Fruit fly (Drosophila melanogaster) whole organism, embryonic: ENCODE results near the gene CG18428.

Experiments
- Ada2b ChIP-seq: fragments of 200-800 bp; sonication (Bioruptor generic); IDR thresholded peaks from 2 replicates; pipeline ENCODE4 v1.3.6; 2022; ENCODE audit warnings: missing biosample characterization, missing genetic modification characterization
- Aef1 ChIP-seq: fragments of 200-800 bp; sonication (Bioruptor generic); IDR thresholded peaks from 3 replicates; pipeline ENCODE4 v1.3.6; 2022; ENCODE audit warnings: missing biosample characterization, missing genetic modification characterization
- CG10267 ChIP-seq: fragments of 200-800 bp; sonication (Bioruptor generic); optimal IDR thresholded peaks from 2 replicates; lab custom pipeline; 2018; ENCODE audit warnings: missing biosample characterization, mild to moderate bottlenecking, missing genetic modification characterization, moderate library complexity
- CG10462 ChIP-seq: fragments of 200-800 bp; sonication (Bioruptor generic); optimal IDR thresholded peaks from 2 replicates; lab custom pipeline; 2016; ENCODE audit warnings: missing biosample characterization, missing genetic modification characterization
- CG11398 ChIP-seq: fragments of 200-800 bp; sonication (Bioruptor generic); optimal IDR thresholded peaks from 2 replicates; lab custom pipeline; 2016; ENCODE audit warnings: missing biosample characterization, missing genetic modification characterization
- CG12219 ChIP-seq: fragments of 200-800 bp; sonication (Bioruptor generic); optimal IDR thresholded peaks from 3 replicates; lab custom pipeline; 2018; ENCODE audit warnings: missing biosample characterization, mild to moderate bottlenecking, missing genetic modification characterization
- CG12236 ChIP-seq: fragments of 200-800 bp; sonication (Bioruptor generic); optimal IDR thresholded peaks from 2 replicates; lab custom pipeline; 2016; ENCODE audit warnings: missing biosample characterization, missing genetic modification characterization
- CG18599 ChIP-seq: fragments of 200-800 bp; sonication (Bioruptor generic); optimal IDR thresholded peaks from 3 replicates; lab custom pipeline; 2017; ENCODE audit warnings: missing biosample characterization, missing genetic modification characterization, mild to moderate bottlenecking, moderate library complexity, missing genetic modification reagents
- CG18619 ChIP-seq: fragments of 200-800 bp; sonication (Bioruptor generic); optimal IDR thresholded peaks from 3 replicates; lab custom pipeline; 2017; ENCODE audit warnings: missing biosample characterization, mild to moderate bottlenecking, missing genetic modification characterization
- CG2678 ChIP-seq: fragments of 200-800 bp; sonication (Bioruptor generic); optimal IDR thresholded peaks from 3 replicates; lab custom pipeline; 2019; ENCODE audit warnings: missing biosample characterization, mild to moderate bottlenecking, missing genetic modification characterization, moderate library complexity
- CG31224 ChIP-seq: fragments of 200-800 bp; sonication (Bioruptor generic); IDR thresholded peaks from 2 replicates; pipeline ENCODE4 v1.3.6; 2022; ENCODE audit warnings: missing biosample characterization, missing genetic modification characterization
- CG34224 ChIP-seq: fragments of 200-800 bp; sonication (Bioruptor generic); IDR thresholded peaks from 3 replicates; pipeline ENCODE4 v1.3.6; 2022; ENCODE audit warnings: missing biosample characterization, missing genetic modification characterization; ENCODE audit not compliant: partially characterized antibody
- CG5180 ChIP-seq: fragments of 200-800 bp; sonication (Bioruptor generic); optimal IDR thresholded peaks from 3 replicates; lab custom pipeline; 2017; ENCODE audit warnings: missing biosample characterization, missing genetic modification characterization, mild to moderate bottlenecking, moderate library complexity, missing genetic modification reagents
- CG6654 ChIP-seq: fragments of 200-800 bp; sonication (Bioruptor generic); optimal IDR thresholded peaks from 2 replicates; lab custom pipeline; 2017; ENCODE audit warnings: missing biosample characterization, mild to moderate bottlenecking, missing genetic modification characterization
- CG6689 ChIP-seq: fragments of 200-800 bp; sonication (Bioruptor generic); IDR thresholded peaks from 2 replicates; pipeline ENCODE4 v1.3.6; 2022; ENCODE audit warnings: missing biosample characterization, missing genetic modification characterization
- CG7745 ChIP-seq: fragments of 200-800 bp; sonication (Bioruptor generic); optimal IDR thresholded peaks from 2 replicates; lab custom pipeline; 2018; ENCODE audit warnings: missing biosample characterization, mild to moderate bottlenecking, missing genetic modification characterization, moderate library complexity
- CG7839 ChIP-seq: fragments of 200-800 bp; sonication (Bioruptor generic); optimal IDR thresholded peaks from 3 replicates; lab custom pipeline; 2018; ENCODE audit warnings: missing biosample characterization, mild to moderate bottlenecking, missing genetic modification characterization, moderate library complexity
- CG9876 ChIP-seq: fragments of 200-800 bp; sonication (Bioruptor generic); optimal IDR thresholded peaks from 2 replicates; lab custom pipeline; 2016; ENCODE audit warnings: missing biosample characterization, missing genetic modification characterization
- Dad ChIP-seq: fragments of 200-800 bp; sonication (Bioruptor generic); optimal IDR thresholded peaks from 3 replicates; lab custom pipeline; 2016; ENCODE audit warnings: missing biosample characterization, missing genetic modification characterization
- Dfd ChIP-seq, 2 experiments: fragments of >200 bp; optimal IDR thresholded peaks; 2 replicates each; lab custom pipeline; 2017; ENCODE audit warnings: missing biosample characterization in 2 of 2, missing genetic modification characterization in 2 of 2
- Drgx ChIP-seq: fragments of 200-800 bp; sonication (Bioruptor generic); IDR thresholded peaks from 2 replicates; pipeline ENCODE4 v1.3.6; 2022; ENCODE audit warnings: missing biosample characterization, missing genetic modification characterization
- Hr78 ChIP-seq, 2 experiments: fragments of 200-800 bp in 1 of 2; fragments of >200 bp in 1 of 2; sonication (Bioruptor generic) in 1 of 2; optimal IDR thresholded peaks; 2 replicates each; lab custom pipeline; 2017 to 2019; ENCODE audit warnings: missing biosample characterization in 2 of 2, missing genetic modification characterization in 2 of 2, mild to moderate bottlenecking in 1 of 2, moderate library complexity in 1 of 2
- Med ChIP-seq: fragments of 200-800 bp; sonication (Bioruptor generic); peaks from one replicate; lab custom pipeline; 2016; ENCODE audit warnings: missing biosample characterization, missing genetic modification characterization, mild to moderate bottlenecking, inconsistent platforms, moderate library complexity
- Neu2 ChIP-seq: fragments of 200-800 bp; sonication (Bioruptor generic); optimal IDR thresholded peaks from 3 replicates; lab custom pipeline; 2016; ENCODE audit warnings: missing biosample characterization, missing genetic modification characterization, borderline replicate concordance
- Nf-YB ChIP-seq: fragments of 200-800 bp; sonication (Bioruptor generic); optimal IDR thresholded peaks from 3 replicates; lab custom pipeline; 2019; ENCODE audit warnings: missing biosample characterization, mild to moderate bottlenecking, missing genetic modification characterization, moderate library complexity
- Pdp1 ChIP-seq, 2 experiments: fragments of 200-800 bp; sonication (Bioruptor generic); optimal IDR thresholded peaks; 3 replicates each; lab custom pipeline; 2016; ENCODE audit warnings: missing biosample characterization in 2 of 2, missing genetic modification characterization in 2 of 2, mild to moderate bottlenecking in 1 of 2, moderate library complexity in 1 of 2
- Rfx ChIP-seq: fragments of 200-800 bp; sonication (Bioruptor generic); IDR thresholded peaks from 2 replicates; pipeline ENCODE4 v1.3.6; 2022; ENCODE audit warnings: missing biosample characterization, missing genetic modification characterization
- Xrp1 ChIP-seq: fragments of 200-800 bp; sonication (Bioruptor generic); IDR thresholded peaks from 2 replicates; pipeline ENCODE4 v1.3.6; 2022; ENCODE audit warnings: missing biosample characterization, missing genetic modification characterization
- ab ChIP-seq: fragments of 200-800 bp; sonication (Bioruptor generic); optimal IDR thresholded peaks from 2 replicates; lab custom pipeline; 2016; ENCODE audit warnings: missing biosample characterization, missing genetic modification characterization
- bowl ChIP-seq: fragments of 200-800 bp; sonication (Bioruptor generic); IDR thresholded peaks from 2 replicates; pipeline ENCODE4 v1.3.6; 2022; ENCODE audit warnings: missing biosample characterization, missing genetic modification characterization
- da ChIP-seq: fragments of 200-800 bp; sonication (Bioruptor generic); optimal IDR thresholded peaks from 2 replicates; lab custom pipeline; 2016; ENCODE audit warnings: missing biosample characterization, missing genetic modification characterization
- disco-r ChIP-seq: fragments of 200-800 bp; sonication (Bioruptor generic); optimal IDR thresholded peaks from 2 replicates; lab custom pipeline; 2016; ENCODE audit warnings: missing biosample characterization, missing genetic modification characterization
- dmrt99B ChIP-seq: fragments of 200-800 bp; sonication (Bioruptor generic); optimal IDR thresholded peaks from 2 replicates; lab custom pipeline; 2018; ENCODE audit warnings: missing biosample characterization, mild to moderate bottlenecking, missing genetic modification characterization, moderate library complexity
- dysf ChIP-seq: fragments of 200-800 bp; sonication (Bioruptor generic); IDR thresholded peaks from 3 replicates; pipeline ENCODE4 v1.3.6; 2022; ENCODE audit warnings: missing biosample characterization, missing genetic modification characterization
- fd96Cb ChIP-seq: fragments of 200-800 bp; sonication (Bioruptor generic); optimal IDR thresholded peaks from 2 replicates; lab custom pipeline; 2018; ENCODE audit warnings: missing biosample characterization, mild to moderate bottlenecking, missing genetic modification characterization, moderate library complexity
- fu2 ChIP-seq: fragments of 200-800 bp; sonication (Bioruptor generic); optimal IDR thresholded peaks from 2 replicates; lab custom pipeline; 2016; ENCODE audit warnings: missing biosample characterization, missing genetic modification characterization
- gsb-n ChIP-seq: fragments of 200-800 bp; sonication (Bioruptor generic); optimal IDR thresholded peaks from 3 replicates; lab custom pipeline; 2018; ENCODE audit warnings: missing biosample characterization, mild to moderate bottlenecking, missing genetic modification characterization
- kah ChIP-seq: fragments of 200-800 bp; sonication (Bioruptor generic); optimal IDR thresholded peaks from 2 replicates; lab custom pipeline; 2018; ENCODE audit warnings: missing biosample characterization, mild to moderate bottlenecking, missing genetic modification characterization
- onecut ChIP-seq: fragments of 200-800 bp; sonication (Bioruptor generic); IDR thresholded peaks from 2 replicates; pipeline ENCODE4 v1.3.6; 2022; ENCODE audit warnings: missing biosample characterization, missing genetic modification characterization
- org-1 ChIP-seq: fragments of 200-800 bp; sonication (Bioruptor generic); optimal IDR thresholded peaks from 2 replicates; lab custom pipeline; 2017; ENCODE audit warnings: missing biosample characterization, missing genetic modification characterization
- pan ChIP-seq, 4 experiments: fragments of >200 bp in 3 of 4; fragments of 200-800 bp in 1 of 4; sonication (Bioruptor generic) in 1 of 4; optimal IDR thresholded peaks in 3 of 4; IDR thresholded peaks in 1 of 4; 2 replicates each; pipeline versions ENCODE4 v1.3.6 to Lab custom; 2017 to 2022; ENCODE audit warnings: missing biosample characterization in 2 of 4, missing genetic modification characterization in 2 of 4, mixed read lengths in 1 of 4
- prd ChIP-seq, 3 experiments: fragments of >200 bp in 2 of 3; fragments of 200-800 bp in 1 of 3; sonication (Bioruptor generic) in 1 of 3; optimal IDR thresholded peaks in 2 of 3; IDR thresholded peaks in 1 of 3; 2 replicates in 2 of 3; 3 replicates in 1 of 3; pipeline versions ENCODE4 v1.3.6 to Lab custom; 2017 to 2022; ENCODE audit warnings: missing biosample characterization in 1 of 3, missing genetic modification characterization in 1 of 3
- sc ChIP-seq, 3 experiments: fragments of >200 bp in 2 of 3; fragments of 200-800 bp in 1 of 3; sonication (Bioruptor generic) in 1 of 3; optimal IDR thresholded peaks; 2 replicates in 2 of 3; 3 replicates in 1 of 3; lab custom pipeline; 2017; ENCODE audit warnings: mild to moderate bottlenecking in 1 of 3, missing biosample characterization in 1 of 3, missing genetic modification characterization in 1 of 3, missing genetic modification reagents in 1 of 3
- sens ChIP-seq: fragments of 200-800 bp; sonication (Bioruptor generic); peaks from one replicate; lab custom pipeline; 2016; ENCODE audit warnings: missing biosample characterization, missing genetic modification characterization
- slbo ChIP-seq: fragments of 200-800 bp; sonication (Bioruptor generic); IDR thresholded peaks from 2 replicates; pipeline ENCODE4 v1.3.6; 2022; ENCODE audit warnings: missing biosample characterization, missing genetic modification characterization
- sqz ChIP-seq: fragments of 200-800 bp; sonication (Bioruptor generic); optimal IDR thresholded peaks from 3 replicates; lab custom pipeline; 2018; ENCODE audit warnings: missing biosample characterization, mild to moderate bottlenecking, missing genetic modification characterization
- stc ChIP-seq: fragments of 200-800 bp; sonication (Bioruptor generic); IDR thresholded peaks from 2 replicates; pipeline ENCODE4 v1.3.6; 2022; ENCODE audit warnings: missing biosample characterization, missing genetic modification characterization
- trem ChIP-seq: fragments of 200-800 bp; optimal IDR thresholded peaks from 3 replicates; lab custom pipeline; 2019; ENCODE audit warnings: missing biosample characterization, mild to moderate bottlenecking, missing genetic modification characterization, moderate library complexity
- zfh1 ChIP-seq: fragments of 200-800 bp; sonication (Bioruptor generic); IDR thresholded peaks from 3 replicates; pipeline ENCODE4 v1.3.6; 2022; ENCODE audit warnings: missing biosample characterization, missing genetic modification characterization

The CG18428 gene

DNA sequence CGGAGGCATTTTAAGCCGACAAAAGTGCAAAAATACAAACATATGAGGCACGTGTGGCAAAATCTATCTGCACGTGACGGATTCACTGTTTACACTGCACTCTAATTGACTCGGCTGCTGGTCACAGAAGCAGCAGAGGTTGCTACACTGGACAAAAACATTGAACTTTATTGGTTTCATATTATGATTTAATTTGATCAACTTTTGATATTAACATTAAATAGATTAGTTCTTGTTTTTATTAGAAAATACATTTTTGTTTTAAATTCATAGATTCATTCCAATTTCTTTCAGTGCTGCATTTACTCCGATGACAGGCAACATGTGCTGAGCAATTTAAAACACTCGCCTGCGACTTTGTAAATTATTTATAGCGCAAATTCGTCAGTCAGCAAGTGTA lies 30.0 kb upstream of the CG18428 start (continued):
- TF ChIP-seq CG18599 (GFP tag; lab: Kevin White, UChicago) = peak; percentile 8
- peak; percentile 18 for TF ChIP-seq sens (GFP tag; lab: Kevin White, UChicago)
- 0 out of 2 replicates have a peak, but pooled peaks have one; percentile 38 for TF ChIP-seq Drgx (GFP tag; lab: Robert Waterston, UW)
- TF ChIP-seq prd (optimal IDR thresholded peaks at IDR 0.05; lab: Kevin White, UChicago) = no peak
- 0 out of 3 replicates have a peak, but pooled peaks have one; percentile 22 for TF ChIP-seq prd (GFP tag; IDR thresholded peaks at IDR 0.05; lab: Robert Waterston, UW)
- TF ChIP-seq pan (optimal IDR thresholded peaks at IDR 0.05; lab: Kevin White, UChicago) = no peak
- TF ChIP-seq pan (GFP tag; optimal IDR thresholded peaks at IDR 0.05 in 1 of 2, IDR thresholded peaks at IDR 0.05 in 1 of 2) = no peak
- peak; percentile 52 for TF ChIP-seq Med (GFP tag; lab: Kevin White, UChicago)
- peak; percentile 27 for TF ChIP-seq CG2678 (tag; lab: Kevin White, UChicago)
- peak; percentile 27; the same call in 1 of the 3 replicates for TF ChIP-seq dysf
- no peak for TF ChIP-seq CG6654 (GFP tag; lab: Kevin White, UChicago)
- no peak for TF ChIP-seq da (GFP tag; lab: Kevin White, UChicago)
- no peak for TF ChIP-seq Hr78 (GFP tag; optimal IDR thresholded peaks at IDR 0.05; lab: Kevin White, UChicago)
- peak; percentile 9; the same call in 1 of the 2 replicates for TF ChIP-seq Ada2b (GFP tag; lab: Robert Waterston, UW)
- no peak for TF ChIP-seq disco-r (GFP tag; lab: Kevin White, UChicago)
- no peak for TF ChIP-seq CG9876 (GFP tag; lab: Kevin White, UChicago)
- TF ChIP-seq CG12236 (GFP tag; lab: Kevin White, UChicago) = no peak
- TF ChIP-seq CG6689 (GFP tag; lab: Robert Waterston, UW) = 0 out of 2 replicates have a peak, but pooled peaks have one; percentile 28
- TF ChIP-seq gsb-n = no peak
- TF ChIP-seq Nf-YB (GFP tag; lab: Kevin White, UChicago) = no peak
- TF ChIP-seq Xrp1 (GFP tag; lab: Robert Waterston, UW) = peak; percentile 27; the same call in 1 of the 2 replicates
- TF ChIP-seq Aef1 (GFP tag; lab: Robert Waterston, UW) = no peak
- TF ChIP-seq CG10462 (GFP tag; lab: Kevin White, UChicago) = no peak
- no peak for TF ChIP-seq bowl
- TF ChIP-seq CG7839 (tag; lab: Kevin White, UChicago) = peak; percentile 19
- TF ChIP-seq Rfx = peak; percentile 16; the same call in 1 of the 2 replicates
- TF ChIP-seq zfh1 (GFP tag; lab: Robert Waterston, UW) = no peak
- peak; percentile 57 for TF ChIP-seq slbo (GFP tag; lab: Robert Waterston, UW)
- peak; percentile 12 for TF ChIP-seq CG10267 (tag; lab: Kevin White, UChicago)
- no peak for TF ChIP-seq CG7745 (tag; lab: Kevin White, UChicago)
- TF ChIP-seq CG12219 (GFP tag; lab: Kevin White, UChicago) = no peak
- TF ChIP-seq CG5180 (GFP tag; lab: Kevin White, UChicago) = no peak
- TF ChIP-seq dmrt99B (tag; lab: Kevin White, UChicago) = peak; percentile 14
- TF ChIP-seq ab (GFP tag; lab: Kevin White, UChicago) = no peak

DNA sequence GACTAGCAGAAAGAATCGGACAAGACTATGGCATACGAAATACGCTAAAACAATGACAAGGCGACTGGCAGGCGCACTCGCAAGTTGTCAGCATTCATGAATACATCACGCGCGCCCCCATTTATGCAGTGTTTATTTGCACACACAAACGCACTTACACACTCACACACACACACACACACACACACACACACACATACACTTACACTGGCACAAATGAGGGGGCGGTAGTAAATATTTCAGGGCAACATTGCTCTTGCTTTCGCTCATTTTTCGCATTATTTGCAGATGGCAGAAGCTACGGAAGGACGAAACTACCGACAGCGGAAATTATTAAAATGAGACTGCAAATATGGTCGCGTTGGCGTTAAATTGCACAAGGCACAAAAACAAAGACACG lies 29.5 kb upstream of the CG18428 start:
- TF ChIP-seq CG18619 (GFP tag; lab: Kevin White, UChicago) (no peak), sc (optimal IDR thresholded peaks at IDR 0.05; lab: Kevin White, UChicago) (no peak), sc (GFP tag; optimal IDR thresholded peaks at IDR 0.05; lab: Kevin White, UChicago) (no peak), sqz (GFP tag; lab: Kevin White, UChicago) (no peak), stc (no peak), CG31224 (GFP tag; lab: Robert Waterston, UW) (no peak), fu2 (GFP tag; lab: Kevin White, UChicago) (no peak), Ada2b (GFP tag; lab: Robert Waterston, UW) (no peak), fd96Cb (no peak), CG34224 (GFP tag; lab: Robert Waterston, UW) (no peak), onecut (GFP tag; lab: Robert Waterston, UW) (no peak), Pdp1 (GFP tag; optimal IDR thresholded peaks at IDR 0.05; lab: Kevin White, UChicago) (no peak), CG11398 (GFP tag; lab: Kevin White, UChicago) (no peak), org-1 (no peak), Dfd (GFP tag; optimal IDR thresholded peaks at IDR 0.05; lab: Kevin White, UChicago) (peak in 1 of 2 experiments; percentile 17), Neu2 (GFP tag; lab: Kevin White, UChicago) (no peak), kah (GFP tag; lab: Kevin White, UChicago) (no peak), trem (tag; lab: Kevin White, UChicago) (no peak), Dad (GFP tag; lab: Kevin White, UChicago) (no peak)
